Worm (Caenorhabditis elegans) whole organism, L1 larva: ENCODE measurements around the gene C14B9.3.

ENCODE experiments used
- C16A3.4 ChIP-seq: fragments of 150-350 bp; optimal IDR thresholded peaks from 2 replicates; lab custom pipeline; 2014; ENCODE audit warnings: missing biosample characterization, missing genetic modification characterization
- C34B4.2 ChIP-seq: sonication (generic microtip); optimal IDR thresholded peaks from 2 replicates; lab custom pipeline; 2017; ENCODE audit warnings: mild to moderate bottlenecking, missing genetic modification characterization, missing compliant biosample characterization
- F16B12.6 ChIP-seq: fragments of 150-350 bp; optimal IDR thresholded peaks from 2 replicates; lab custom pipeline; 2014; ENCODE audit warnings: missing biosample characterization, missing genetic modification characterization
- alr-1 ChIP-seq: fragments of 200-800 bp; sonication (Bioruptor generic); optimal IDR thresholded peaks from 2 replicates; lab custom pipeline; 2018; ENCODE audit warnings: borderline replicate concordance, mild to moderate bottlenecking, missing genetic modification characterization, missing compliant biosample characterization
- blmp-1 ChIP-seq: fragments of 150-350 bp; optimal IDR thresholded peaks from 2 replicates; lab custom pipeline; 2014; ENCODE audit warnings: missing biosample characterization, missing genetic modification characterization
- ceh-88 ChIP-seq: fragments of 200-800 bp; sonication (Bioruptor generic); IDR thresholded peaks from 2 replicates; pipeline ENCODE4 v1.3.6; 2022; ENCODE audit warnings: missing genetic modification characterization, missing compliant biosample characterization
- ceh-90 ChIP-seq: sonication (generic microtip); optimal IDR thresholded peaks from 2 replicates; lab custom pipeline; 2016; ENCODE audit warnings: missing genetic modification characterization, missing compliant biosample characterization
- dpl-1 ChIP-seq, 3 experiments: fragments of 150-350 bp in 2 of 3; sonication (generic microtip) in 1 of 3; optimal IDR thresholded peaks; 2 replicates each; lab custom pipeline; 2014 to 2017; ENCODE audit warnings: missing biosample characterization in 3 of 3, missing genetic modification characterization in 3 of 3, missing genetic modification reagents in 3 of 3
- efl-1 ChIP-seq, 4 experiments: fragments of 150-350 bp; optimal IDR thresholded peaks in 3 of 4; peaks in 1 of 4; 1 replicate in 1 of 4; 2 replicates in 3 of 4; lab custom pipeline; 2014; ENCODE audit warnings: missing biosample characterization in 2 of 4, missing genetic modification characterization in 2 of 4, missing genetic modification reagents in 2 of 4
- egl-27 ChIP-seq, 2 experiments: fragments of 150-350 bp in 1 of 2; sonication (generic microtip); optimal IDR thresholded peaks; 3 replicates each; lab custom pipeline; 2017 to 2018; ENCODE audit warnings: missing biosample characterization in 2 of 2, missing genetic modification characterization in 2 of 2, missing genetic modification reagents in 2 of 2
- elt-3 ChIP-seq, 6 experiments: fragments of 150-350 bp in 1 of 6; sonication (generic microtip); optimal IDR thresholded peaks; 2 replicates each; lab custom pipeline; 2017 to 2018; ENCODE audit warnings: missing biosample characterization in 6 of 6, missing genetic modification characterization in 6 of 6, inconsistent platforms in 1 of 6
- fkh-8 ChIP-seq: sonication (generic microtip); optimal IDR thresholded peaks from 2 replicates; lab custom pipeline; 2016; ENCODE audit warnings: mild to moderate bottlenecking, missing genetic modification characterization, missing compliant biosample characterization
- fos-1 ChIP-seq: fragments of 150-350 bp; optimal IDR thresholded peaks from 2 replicates; lab custom pipeline; 2014; ENCODE audit warnings: missing biosample characterization, missing genetic modification characterization
- grh-1 ChIP-seq: fragments of 200-800 bp; sonication (Bioruptor generic); IDR thresholded peaks from 2 replicates; pipeline ENCODE4 v1.3.6; 2022; ENCODE audit warnings: missing genetic modification reagents, missing genetic modification characterization, missing compliant biosample characterization
- hlh-4 ChIP-seq: sonication (generic microtip); optimal IDR thresholded peaks from 2 replicates; lab custom pipeline; 2016; ENCODE audit warnings: mild to moderate bottlenecking, missing genetic modification characterization, missing compliant biosample characterization
- hpl-2 ChIP-seq: fragments of 150-350 bp; optimal IDR thresholded peaks from 2 replicates; lab custom pipeline; 2014; ENCODE audit warnings: missing biosample characterization, missing genetic modification reagents, missing genetic modification characterization
- irx-1 ChIP-seq: sonication (generic microtip); optimal IDR thresholded peaks from 2 replicates; lab custom pipeline; 2016; ENCODE audit warnings: missing genetic modification characterization, missing compliant biosample characterization
- isw-1 ChIP-seq: fragments of 200-800 bp; sonication (Bioruptor generic); IDR thresholded peaks from 2 replicates; pipeline ENCODE4 v1.3.6; 2022; ENCODE audit warnings: missing genetic modification characterization, missing compliant biosample characterization
- lin-14 ChIP-seq: fragments of 200-800 bp; sonication (Bioruptor generic); optimal IDR thresholded peaks from 2 replicates; lab custom pipeline; 2018; ENCODE audit warnings: mild to moderate bottlenecking, missing genetic modification characterization, moderate library complexity, missing compliant biosample characterization
- lin-35 ChIP-seq, 2 experiments: fragments of 150-350 bp; optimal IDR thresholded peaks; 2 replicates each; lab custom pipeline; 2014; ENCODE audit warnings: missing biosample characterization in 2 of 2, missing genetic modification characterization in 2 of 2, missing genetic modification reagents in 2 of 2
- lir-3 ChIP-seq: sonication (generic microtip); optimal IDR thresholded peaks from 2 replicates; lab custom pipeline; 2016; ENCODE audit warnings: mild to moderate bottlenecking, missing genetic modification characterization, moderate library complexity, missing compliant biosample characterization; ENCODE audit not compliant: poor library complexity
- lsy-2 ChIP-seq, 2 experiments: fragments of 150-350 bp; optimal IDR thresholded peaks; 2 replicates each; lab custom pipeline; 2014; ENCODE audit warnings: missing biosample characterization in 2 of 2, missing genetic modification characterization in 2 of 2
- mdl-1 ChIP-seq, 2 experiments: fragments of 150-350 bp; optimal IDR thresholded peaks; 2 replicates each; lab custom pipeline; 2014 to 2017; ENCODE audit warnings: missing biosample characterization in 2 of 2, missing genetic modification characterization in 2 of 2, inconsistent platforms in 1 of 2
- mef-2 ChIP-seq: fragments of 150-350 bp; optimal IDR thresholded peaks from 2 replicates; lab custom pipeline; 2014; ENCODE audit warnings: missing biosample characterization, missing genetic modification characterization
- mep-1 ChIP-seq: fragments of 150-350 bp; optimal IDR thresholded peaks from 2 replicates; lab custom pipeline; 2014; ENCODE audit warnings: missing biosample characterization, missing genetic modification characterization
- nhr-19 ChIP-seq: fragments of 200-800 bp; sonication (Bioruptor generic); conservative IDR thresholded peaks from 2 replicates; pipeline ENCODE4 v1.3.6; 2022; ENCODE audit warnings: missing genetic modification characterization, missing compliant biosample characterization
- nhr-20 ChIP-seq: sonication (generic microtip); optimal IDR thresholded peaks from 2 replicates; lab custom pipeline; 2016; ENCODE audit warnings: mild to moderate bottlenecking, missing genetic modification characterization, missing compliant biosample characterization
- nhr-28 ChIP-seq: fragments of 150-350 bp; optimal IDR thresholded peaks from 2 replicates; lab custom pipeline; 2014; ENCODE audit warnings: missing biosample characterization, missing genetic modification characterization
- nhr-47 ChIP-seq: sonication (generic microtip); optimal IDR thresholded peaks from 2 replicates; lab custom pipeline; 2016; ENCODE audit warnings: mild to moderate bottlenecking, missing genetic modification characterization, moderate library complexity, missing compliant biosample characterization
- nhr-71 ChIP-seq: sonication (generic microtip); optimal IDR thresholded peaks from 2 replicates; lab custom pipeline; 2016; ENCODE audit warnings: mild to moderate bottlenecking, missing genetic modification characterization, moderate library complexity, missing compliant biosample characterization
- nhr-76 ChIP-seq: sonication (generic microtip); optimal IDR thresholded peaks from 2 replicates; lab custom pipeline; 2017; ENCODE audit warnings: missing biosample characterization, missing genetic modification characterization
- nhr-84 ChIP-seq: sonication (generic microtip); optimal IDR thresholded peaks from 2 replicates; lab custom pipeline; 2017; ENCODE audit warnings: missing biosample characterization, missing genetic modification characterization
- nhr-85 ChIP-seq: sonication (generic microtip); peaks from one replicate; lab custom pipeline; 2016; ENCODE audit warnings: missing genetic modification characterization, inconsistent platforms, missing compliant biosample characterization
- pag-3 ChIP-seq: sonication (generic microtip); optimal IDR thresholded peaks from 2 replicates; lab custom pipeline; 2017; ENCODE audit warnings: missing genetic modification characterization, mild to moderate bottlenecking, missing compliant biosample characterization, antibody characterized with exemption, borderline replicate concordance; ENCODE audit not compliant: insufficient read depth
- pax-3 ChIP-seq: fragments of 200-800 bp; sonication (Bioruptor generic); optimal IDR thresholded peaks from 2 replicates; lab custom pipeline; 2018; ENCODE audit warnings: mild to moderate bottlenecking, missing genetic modification characterization, moderate library complexity, missing compliant biosample characterization
- rnt-1 ChIP-seq: sonication (generic microtip); optimal IDR thresholded peaks from 2 replicates; lab custom pipeline; 2016; ENCODE audit warnings: mild to moderate bottlenecking, missing genetic modification characterization, moderate library complexity, missing compliant biosample characterization
- snpc-4 ChIP-seq: fragments of 150-350 bp; optimal IDR thresholded peaks from 2 replicates; lab custom pipeline; 2014; ENCODE audit warnings: missing biosample characterization, missing genetic modification characterization
- snu-23 ChIP-seq: sonication (generic microtip); optimal IDR thresholded peaks from 2 replicates; lab custom pipeline; 2016; ENCODE audit warnings: missing genetic modification characterization, missing compliant biosample characterization
- sup-37 ChIP-seq: fragments of 200-800 bp; sonication (Bioruptor generic); optimal IDR thresholded peaks from 2 replicates; lab custom pipeline; 2018; ENCODE audit warnings: mild to moderate bottlenecking, missing genetic modification characterization, missing compliant biosample characterization
- tbx-2 ChIP-seq: sonication (generic microtip); optimal IDR thresholded peaks from 2 replicates; lab custom pipeline; 2016; ENCODE audit warnings: missing genetic modification characterization, missing compliant biosample characterization
- unc-30 ChIP-seq: sonication (generic microtip); optimal IDR thresholded peaks from 2 replicates; lab custom pipeline; 2017; ENCODE audit warnings: missing biosample characterization, missing genetic modification characterization
- unc-86 ChIP-seq: sonication (generic microtip); optimal IDR thresholded peaks from 2 replicates; lab custom pipeline; 2016; ENCODE audit warnings: missing genetic modification characterization, missing compliant biosample characterization
- unc-98 ChIP-seq: fragments of 200-800 bp; sonication (Bioruptor generic); IDR thresholded peaks from 2 replicates; pipeline ENCODE4 v1.3.6; 2022; ENCODE audit warnings: missing genetic modification characterization, missing compliant biosample characterization
- zag-1 ChIP-seq: fragments of 150-350 bp; optimal IDR thresholded peaks from 2 replicates; lab custom pipeline; 2014; ENCODE audit warnings: missing biosample characterization, missing genetic modification characterization
- ztf-4 ChIP-seq: fragments of 150-350 bp; optimal IDR thresholded peaks from 2 replicates; lab custom pipeline; 2014; ENCODE audit warnings: missing biosample characterization, missing genetic modification characterization

The C14B9.3 gene

DNA sequence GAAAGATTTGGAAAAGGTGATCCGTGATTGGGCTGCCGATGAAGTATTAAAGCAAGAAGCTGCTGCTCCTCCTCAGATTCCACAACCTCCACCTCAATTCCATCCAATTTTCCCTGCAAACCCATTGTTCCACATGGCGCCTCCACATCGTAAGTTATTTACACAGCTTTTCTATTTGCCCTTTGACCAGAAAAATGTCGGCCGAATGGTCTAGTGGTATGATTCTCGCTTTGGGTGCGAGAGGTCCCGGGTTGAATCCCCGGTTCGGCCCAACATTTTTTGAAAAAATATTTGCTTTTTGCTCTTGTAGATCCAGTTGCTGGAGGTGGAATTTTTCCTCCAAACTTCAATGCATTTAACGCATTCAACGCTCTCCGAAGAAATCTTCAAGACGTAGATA is 39.4 kb upstream of the C14B9.3 start:
- TF ChIP-seq unc-98 (no peak), hpl-2 (GFP tag; lab: Kevin White, UChicago) (no peak), rnt-1 (tag; lab: Kevin White, UChicago) (peak; percentile 36), nhr-19 (GFP tag; lab: Robert Waterston, UW) (0 out of 2 replicates have a peak, but pooled peaks have one; percentile 11), pag-3 (tag; lab: Kevin White, UChicago) (no peak), tbx-2 (tag; lab: Kevin White, UChicago) (no peak), isw-1 (GFP tag; lab: Robert Waterston, UW) (no peak), ceh-88 (GFP tag; lab: Robert Waterston, UW) (no peak), efl-1 (optimal IDR thresholded peaks at IDR 0.05; lab: Kevin White, UChicago) (peak in 1 of 2 experiments; percentile 15), efl-1 (GFP tag; optimal IDR thresholded peaks at IDR 0.05 in 1 of 2; lab: Kevin White, UChicago) (no peak), nhr-28 (tag; lab: Kevin White, UChicago) (no peak), snpc-4 (tag; lab: Kevin White, UChicago) (peak; percentile 5), lsy-2 (tag; optimal IDR thresholded peaks at IDR 0.05; lab: Kevin White, UChicago) (peak in 1 of 2 experiments; percentile 12)
- TF ChIP-seq, all 84 proteins: peak for 5

ce11 chrIII:8077180-8077579 is 31.4 kb upstream of the C14B9.3 start:
- TF ChIP-seq pag-3 (tag; lab: Kevin White, UChicago) (no peak), lin-14 (no peak), grh-1 (GFP tag; lab: Robert Waterston, UW) (no peak), C34B4.2 (tag; lab: Kevin White, UChicago) (no peak), pax-3 (tag; lab: Kevin White, UChicago) (no peak), blmp-1 (no peak), lin-35 (GFP tag; optimal IDR thresholded peaks at IDR 0.05; lab: Kevin White, UChicago) (no peak), nhr-76 (tag; lab: Kevin White, UChicago) (no peak), snu-23 (GFP tag; lab: Kevin White, UChicago) (no peak), mdl-1 (tag; optimal IDR thresholded peaks at IDR 0.05; lab: Kevin White, UChicago) (no peak), dpl-1 (GFP tag; optimal IDR thresholded peaks at IDR 0.05; lab: Kevin White, UChicago) (no peak), unc-86 (no peak), alr-1 (tag; lab: Kevin White, UChicago) (no peak), irx-1 (tag; lab: Kevin White, UChicago) (no peak), isw-1 (GFP tag; lab: Robert Waterston, UW) (no peak), mef-2 (no peak), nhr-20 (no peak), ceh-90 (tag; lab: Kevin White, UChicago) (no peak), nhr-47 (tag; lab: Kevin White, UChicago) (no peak), nhr-84 (tag; lab: Kevin White, UChicago) (no peak)

DNA sequence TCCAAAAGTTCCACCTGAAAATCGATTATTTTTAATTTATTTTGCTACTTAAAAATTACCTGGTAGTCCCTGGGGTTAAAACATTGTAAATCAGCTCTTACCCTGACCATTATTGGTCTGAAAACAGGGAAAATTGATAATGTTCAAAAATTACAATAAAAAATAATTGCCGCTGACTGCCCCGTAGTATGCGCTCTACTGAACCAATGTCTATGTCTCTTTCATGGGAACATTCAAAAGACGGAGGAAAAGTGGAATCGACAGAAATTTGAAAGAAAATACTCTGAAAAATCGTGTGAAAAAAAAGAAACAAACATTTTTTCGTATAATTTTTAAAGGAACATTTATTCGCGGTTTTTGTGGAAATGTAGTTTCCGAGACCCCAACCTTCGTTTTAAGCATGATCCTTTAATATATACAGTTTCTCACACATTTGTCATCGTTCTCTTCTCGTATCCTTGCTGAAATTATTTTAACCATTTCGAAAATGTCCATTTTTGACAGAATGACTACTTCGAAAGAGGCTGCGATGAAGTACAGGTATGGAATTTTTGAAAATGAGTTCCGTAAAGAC is 28.3 kb upstream of the C14B9.3 start, which contains the start of the genes dcr-1 and apc-2:
Gene dcr-1 (minus strand): TSS at position 117 of the 574 bp plus-strand sequence.
Gene apc-2 (plus strand): TSS at position 465 of the 574 bp plus-strand sequence.
- TF ChIP-seq nhr-85 (tag; lab: Kevin White, UChicago): peak; percentile 3
- peak in 1 of 2 experiments; percentile 41 for TF ChIP-seq lsy-2 (tag; optimal IDR thresholded peaks at IDR 0.05; lab: Kevin White, UChicago)
- TF ChIP-seq dpl-1 (GFP tag; optimal IDR thresholded peaks at IDR 0.05; lab: Kevin White, UChicago): peak in 1 of 3 experiments; percentile 60
- TF ChIP-seq sup-37 (GFP tag; lab: Kevin White, UChicago): no peak
- TF ChIP-seq efl-1 (optimal IDR thresholded peaks at IDR 0.05; lab: Kevin White, UChicago): peak; percentile 22 to 36
- peak; percentile 26 to 89 for TF ChIP-seq efl-1 (GFP tag; optimal IDR thresholded peaks at IDR 0.05 in 1 of 2; lab: Kevin White, UChicago)
- peak in 1 of 2 experiments; percentile 56 for TF ChIP-seq lin-35 (GFP tag; optimal IDR thresholded peaks at IDR 0.05; lab: Kevin White, UChicago)
- TF ChIP-seq nhr-19 (GFP tag; lab: Robert Waterston, UW): no peak
- no peak for TF ChIP-seq hlh-4 (tag; lab: Kevin White, UChicago)

- TF ChIP-seq lir-3: peak; percentile 63
- peak; percentile 44 for TF ChIP-seq isw-1 (GFP tag; lab: Robert Waterston, UW)
- peak; percentile 73 for TF ChIP-seq nhr-71 (tag; lab: Kevin White, UChicago)
- TF ChIP-seq unc-30: no peak
- TF ChIP-seq mep-1 (tag; lab: Kevin White, UChicago): peak; percentile 85
- TF ChIP-seq fos-1 (tag; lab: Kevin White, UChicago): peak; percentile 6
- no peak for TF ChIP-seq zag-1
- peak in 1 of 6 experiments; percentile 43 for TF ChIP-seq elt-3 (tag; optimal IDR thresholded peaks at IDR 0.05; lab: Kevin White, UChicago)
- peak; percentile 67 to 77 (median 76) for TF ChIP-seq dpl-1 (GFP tag; optimal IDR thresholded peaks at IDR 0.05; lab: Kevin White, UChicago)
- TF ChIP-seq fkh-8 (tag; lab: Kevin White, UChicago): peak; percentile 38
- no peak for TF ChIP-seq egl-27 (tag; optimal IDR thresholded peaks at IDR 0.05; lab: Kevin White, UChicago)
- peak; percentile 36 for TF ChIP-seq C16A3.4 (tag; lab: Kevin White, UChicago)
- TF ChIP-seq F16B12.6 (tag; lab: Kevin White, UChicago): peak; percentile 93
- TF ChIP-seq ztf-4 (tag; lab: Kevin White, UChicago): no peak
Observed at ce11 chrIII:8085355-8085754, 23.2 kb upstream of the C14B9.3 start, which contains the start of the genes K06H7.7 and grp-1. K06H7.7 (minus strand) TSS chrIII:8085475. grp-1 (plus strand) TSS chrIII:8085705.
